Worm (Caenorhabditis elegans) whole organism, L1 larva: ENCODE data around the gene F46C8.3.
A peak's percentile ranks its signal among the peaks of the same experiment; 100 is the strongest.

ENCODE experiments used
- F16B12.6 ChIP-seq: fragments of 150-350 bp; optimal IDR thresholded peaks from 2 replicates; lab custom pipeline; 2014; ENCODE audit warnings: missing biosample characterization, missing genetic modification characterization
- mdl-1 ChIP-seq, 2 experiments: fragments of 150-350 bp; optimal IDR thresholded peaks; 2 replicates each; lab custom pipeline; 2014 to 2017; ENCODE audit warnings: missing biosample characterization in 2 of 2, missing genetic modification characterization in 2 of 2, inconsistent platforms in 1 of 2
- nhr-11 ChIP-seq: fragments of 150-350 bp; optimal IDR thresholded peaks from 2 replicates; lab custom pipeline; 2014; ENCODE audit warnings: missing biosample characterization, missing genetic modification characterization
- nhr-19 ChIP-seq: fragments of 200-800 bp; sonication (Bioruptor generic); conservative IDR thresholded peaks from 2 replicates; pipeline ENCODE4 v1.3.6; 2022; ENCODE audit warnings: missing genetic modification characterization, missing compliant biosample characterization
- snpc-4 ChIP-seq: fragments of 150-350 bp; optimal IDR thresholded peaks from 2 replicates; lab custom pipeline; 2014; ENCODE audit warnings: missing biosample characterization, missing genetic modification characterization
- sptf-1 ChIP-seq: fragments of 150-350 bp; optimal IDR thresholded peaks from 2 replicates; lab custom pipeline; 2014; ENCODE audit warnings: missing biosample characterization, missing genetic modification characterization
- tbx-2 ChIP-seq: sonication (generic microtip); optimal IDR thresholded peaks from 2 replicates; lab custom pipeline; 2016; ENCODE audit warnings: missing genetic modification characterization, missing compliant biosample characterization

DNA sequence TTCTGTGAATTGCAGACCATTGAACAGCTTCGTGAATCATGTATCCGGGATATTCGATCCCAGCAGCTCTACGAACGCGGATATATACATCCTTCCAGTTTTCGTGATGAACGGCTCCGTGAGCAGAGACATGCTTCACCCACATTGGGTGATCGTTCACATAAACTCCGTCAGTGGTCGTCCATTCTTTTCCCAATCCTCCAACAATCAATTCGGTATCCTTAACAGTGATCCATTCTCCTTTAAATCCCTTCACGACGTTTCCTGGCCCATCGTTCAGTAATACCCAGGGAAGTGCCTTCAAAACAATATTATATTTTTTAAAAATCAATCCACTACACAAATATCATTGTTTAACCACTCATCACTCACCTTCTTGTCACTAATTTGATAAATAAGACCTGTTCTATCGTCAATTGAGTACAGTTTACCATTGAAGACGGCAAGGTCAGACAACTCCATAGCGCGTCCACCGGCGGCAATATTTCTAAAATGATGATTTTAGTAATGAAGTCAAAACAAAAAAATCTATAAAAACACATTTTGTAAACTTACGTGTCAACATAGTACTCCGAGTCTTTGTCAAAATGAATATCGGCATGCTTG lies 43.4 kb downstream of the F46C8.3 start:
- peak; percentile 49 for TF ChIP-seq nhr-19 (GFP tag; lab: Robert Waterston, UW)
- TF ChIP-seq mdl-1 (tag; optimal IDR thresholded peaks at IDR 0.05; lab: Kevin White, UChicago), result no peak
- no peak for TF ChIP-seq nhr-11 (tag; lab: Kevin White, UChicago)
- no peak for TF ChIP-seq snpc-4
- TF ChIP-seq tbx-2 (tag; lab: Kevin White, UChicago), result peak; percentile 5
- no peak for TF ChIP-seq F16B12.6 (tag; lab: Kevin White, UChicago)
- TF ChIP-seq sptf-1 (tag; lab: Kevin White, UChicago), result no peak
